Worm (Caenorhabditis elegans): ENCODE data around the gene C05G5.2.
A peak's percentile ranks its signal among the peaks of the same experiment; 100 is the strongest.

C05G5.2 gene

ce11 chrX:14746948-14747347 is at the start of gene C05G5.2 (continued):
- no peak for TF ChIP-seq attf-3 (GFP tag; conservative IDR thresholded peaks at IDR 0.05)
- TF ChIP-seq snpc-1.3 (tag; optimal IDR thresholded peaks at IDR 0.05; ENCODE audit: insufficient read depth): no peak
- TF ChIP-seq xnd-1 (tag; optimal IDR thresholded peaks at IDR 0.05): no peak
- TF ChIP-seq ekl-4 (GFP tag; IDR thresholded peaks at IDR 0.05): no peak
- TF ChIP-seq B0019.2 (GFP tag; conservative IDR thresholded peaks at IDR 0.05): no peak
- TF ChIP-seq rec-8 (tag; optimal IDR thresholded peaks at IDR 0.05): no peak
- no peak for TF ChIP-seq madf-6 (GFP tag; IDR thresholded peaks at IDR 0.05)
- TF ChIP-seq pha-4 (tag; optimal IDR thresholded peaks at IDR 0.05): peak; percentile 91
- no peak for TF ChIP-seq F39B2.1 (GFP tag; IDR thresholded peaks at IDR 0.05)
- TF ChIP-seq mcd-1 (GFP tag; IDR thresholded peaks at IDR 0.05): peak; percentile 74
- no peak for TF ChIP-seq sptf-2 (GFP tag; optimal IDR thresholded peaks at IDR 0.05)
- peak; percentile 4 for TF ChIP-seq F57A8.1 (GFP tag; optimal IDR thresholded peaks at IDR 0.05)
- no peak for TF ChIP-seq hsf-1 (GFP tag; IDR thresholded peaks at IDR 0.05)
- TF ChIP-seq lin-40 (tag; optimal IDR thresholded peaks at IDR 0.05): peak; percentile 90
- peak; percentile 98 for TF ChIP-seq zfh-2 (GFP tag; conservative IDR thresholded peaks at IDR 0.05)
- no peak for TF ChIP-seq athp-1 (tag; optimal IDR thresholded peaks at IDR 0.05)
- TF ChIP-seq gei-17 (GFP tag; optimal IDR thresholded peaks at IDR 0.05): peak; percentile 41
- TF ChIP-seq hmg-20 (GFP tag; IDR thresholded peaks at IDR 0.05): 0 out of 2 replicates have a peak, but pooled peaks have one; percentile 30
- TF ChIP-seq F37B4.10 (GFP tag; IDR thresholded peaks at IDR 0.05): no peak
- no peak for TF ChIP-seq B0035.1 (tag; optimal IDR thresholded peaks at IDR 0.05)
- TF ChIP-seq unc-62 (GFP tag; optimal IDR thresholded peaks at IDR 0.05): peak; percentile 73
- TF ChIP-seq bed-1 (GFP tag; IDR thresholded peaks at IDR 0.05): no peak
- no peak for TF ChIP-seq C17E4.6 (GFP tag; IDR thresholded peaks at IDR 0.05)
- TF ChIP-seq ztf-25 (GFP tag; IDR thresholded peaks at IDR 0.05): no peak
- no peak for TF ChIP-seq snpc-1.1 (tag; optimal IDR thresholded peaks at IDR 0.05; ENCODE audit: insufficient read depth)
- TF ChIP-seq unc-130 (GFP tag; optimal IDR thresholded peaks at IDR 0.05): no peak
- no peak for TF ChIP-seq Y53F4B.3 (GFP tag; IDR thresholded peaks at IDR 0.05)
- peak; percentile 92 for TF ChIP-seq ceh-27 (GFP tag; optimal IDR thresholded peaks at IDR 0.05)
- TF ChIP-seq nhr-80 (tag; optimal IDR thresholded peaks at IDR 0.05): peak; percentile 100

ce11 chrX:14699866-14700265 is 47.2 kb upstream of the C05G5.2 start, which contains the start of gene hch-1:
Gene hch-1 (minus strand): TSS chrX:14699977.
- TF ChIP-seq snpc-1.1 (tag; optimal IDR thresholded peaks at IDR 0.05; ENCODE audit: insufficient read depth): no peak
- TF ChIP-seq die-1 (tag; optimal IDR thresholded peaks at IDR 0.05): no peak
- TF ChIP-seq nhr-179 (tag; optimal IDR thresholded peaks at IDR 0.05): no peak
- TF ChIP-seq madf-6 (GFP tag; IDR thresholded peaks at IDR 0.05): no peak
- no peak for TF ChIP-seq T07F8.4 (tag; optimal IDR thresholded peaks at IDR 0.05)

ce11 chrX:14701490-14701889 is 45.6 kb upstream of the C05G5.2 start, which contains the start of gene F40E10.5:
Gene F40E10.5 (plus strand): TSS chrX:14701790.
- TF ChIP-seq lsy-27 (tag; optimal IDR thresholded peaks at IDR 0.05; ENCODE audit: borderline replicate concordance, insufficient read depth) (no peak), zfh-2 (GFP tag; conservative IDR thresholded peaks at IDR 0.05) (peak; percentile 63)

ce11 chrX:14704933-14705332 is 42.2 kb upstream of the C05G5.2 start:
- TF ChIP-seq tlf-1 (GFP tag; optimal IDR thresholded peaks at IDR 0.05) (no peak), hmg-1.2 (GFP tag; IDR thresholded peaks at IDR 0.05) (no peak), snpc-4 (GFP tag; optimal IDR thresholded peaks at IDR 0.05) (no peak), snpc-4 (tag; optimal IDR thresholded peaks at IDR 0.05) (peak in 2 of 4 experiments; percentile 68 to 80)

All from whole organism, young adult.